Worm (Caenorhabditis elegans) whole organism, midembryonic: ENCODE results near the gene T05C12.15.

ENCODE experiments used
- cog-1 ChIP-seq: sonication (generic microtip); optimal IDR thresholded peaks from 2 replicates; lab custom pipeline; 2016; ENCODE audit warnings: missing genetic modification characterization, missing compliant biosample characterization
- flt-1 ChIP-seq: fragments of 200-800 bp; sonication (Bioruptor generic); IDR thresholded peaks from 2 replicates; pipeline ENCODE4 v1.3.6; 2022; ENCODE audit warnings: missing genetic modification characterization, missing compliant biosample characterization
- klf-2 ChIP-seq: fragments of 200-800 bp; sonication (Bioruptor generic); conservative IDR thresholded peaks from 2 replicates; pipeline ENCODE4 v1.3.6; 2022; ENCODE audit warnings: missing genetic modification reagents, missing genetic modification characterization, missing compliant biosample characterization
- med-1 ChIP-seq: sonication (generic microtip); optimal IDR thresholded peaks from 2 replicates; lab custom pipeline; 2017; ENCODE audit warnings: missing genetic modification characterization, mild to moderate bottlenecking, missing compliant biosample characterization, antibody characterized with exemption, missing genetic modification reagents; ENCODE audit not compliant: insufficient read depth
- ref-1 ChIP-seq: fragments of 200-800 bp; sonication (Bioruptor generic); conservative IDR thresholded peaks from 2 replicates; pipeline ENCODE4 v1.3.6; 2022; ENCODE audit warnings: missing genetic modification reagents, missing genetic modification characterization, missing compliant biosample characterization
- tab-1 ChIP-seq: fragments of 200-800 bp; sonication (Bioruptor generic); IDR thresholded peaks from 2 replicates; pipeline ENCODE4 v1.3.6; 2022; ENCODE audit warnings: missing genetic modification characterization, missing compliant biosample characterization
- ztf-23 ChIP-seq: fragments of 200-800 bp; sonication (Bioruptor generic); IDR thresholded peaks from 2 replicates; pipeline ENCODE4 v1.3.6; 2022; ENCODE audit warnings: missing genetic modification reagents, missing genetic modification characterization, missing compliant biosample characterization
- ztf-29 ChIP-seq: fragments of 200-800 bp; sonication (Bioruptor generic); IDR thresholded peaks from 2 replicates; pipeline ENCODE4 v1.3.6; 2022; ENCODE audit warnings: missing genetic modification reagents, missing genetic modification characterization, missing compliant biosample characterization

DNA sequence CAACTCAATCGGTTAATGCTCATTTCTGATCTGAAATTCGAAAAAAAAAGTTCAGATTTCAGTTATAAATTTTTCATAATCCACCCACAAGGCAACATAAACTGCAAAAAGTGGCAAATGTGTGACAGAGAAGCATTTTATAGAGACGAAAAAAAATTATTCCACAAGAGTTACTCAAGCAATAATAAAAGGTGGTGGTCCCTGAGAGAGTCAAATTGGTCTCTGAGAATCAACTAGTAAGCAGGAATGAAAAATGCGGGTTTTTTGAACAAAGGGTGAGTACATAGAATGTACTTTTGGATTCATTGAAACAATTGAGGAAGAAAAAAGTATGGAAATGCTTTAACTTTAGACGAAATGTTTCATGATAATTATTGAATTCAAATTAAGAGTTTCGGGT lies 991 bp downstream of the T05C12.15 start, which contains the start of gene T05C12.11:
- TF ChIP-seq tab-1 (GFP tag; lab: Robert Waterston, UW) (no peak), ref-1 (GFP tag; lab: Robert Waterston, UW) (no peak), ztf-29 (GFP tag; lab: Robert Waterston, UW) (no peak), flt-1 (GFP tag; lab: Robert Waterston, UW) (no peak), cog-1 (no peak), klf-2 (GFP tag; lab: Robert Waterston, UW) (no peak), med-1 (GFP tag; lab: Kevin White, UChicago) (no peak), ztf-23 (GFP tag; lab: Robert Waterston, UW) (no peak)
